Fruit fly (Drosophila melanogaster): ENCODE results near the gene CG31650.

DNA sequence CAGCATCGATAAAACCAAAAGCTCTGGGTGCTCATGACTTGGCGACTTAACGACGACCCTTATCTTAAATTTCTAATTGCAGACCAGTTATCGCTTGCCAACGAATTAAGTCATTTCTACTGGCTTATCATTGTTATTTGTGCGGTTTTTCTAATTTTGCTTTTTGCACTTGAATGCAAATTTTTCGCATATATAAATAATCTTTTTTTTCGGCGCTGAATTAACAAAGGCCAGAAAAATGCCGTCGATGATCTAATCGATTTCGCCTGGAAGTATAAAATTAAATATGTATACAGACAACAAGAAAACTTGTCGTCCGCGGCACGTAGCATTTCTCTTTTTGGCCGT lies 43.0 kb downstream of the CG31650 start:
- no peak for TF ChIP-seq CTCF (optimal IDR thresholded peaks at IDR 0.05)
- TF ChIP-seq CG8478 (optimal IDR thresholded peaks at IDR 0.05) = no peak

Data from S2 (cell line).